Worm (Caenorhabditis elegans) whole organism, young adult: Measurements from ENCODE around the gene srx-42.

Source experiments
- C17E4.6 ChIP-seq: fragments of 200-800 bp; sonication (Bioruptor generic); IDR thresholded peaks from 2 replicates; pipeline ENCODE4 v1.3.6; 2022; ENCODE audit warnings: missing genetic modification reagents, missing genetic modification characterization, missing compliant biosample characterization
- K11D2.4 ChIP-seq: fragments of 200-800 bp; sonication (Bioruptor generic); IDR thresholded peaks from 2 replicates; pipeline ENCODE4 v1.3.6; 2022; ENCODE audit warnings: missing genetic modification reagents, missing genetic modification characterization, missing compliant biosample characterization
- K12H6.12 ChIP-seq: fragments of 200-800 bp; sonication (Bioruptor generic); optimal IDR thresholded peaks from 2 replicates; lab custom pipeline; 2018; ENCODE audit warnings: mild to moderate bottlenecking, missing genetic modification characterization, missing compliant biosample characterization
- attf-3 ChIP-seq: fragments of 200-800 bp; sonication (Bioruptor generic); conservative IDR thresholded peaks from 2 replicates; pipeline ENCODE4 v1.3.6; 2022; ENCODE audit warnings: missing genetic modification reagents, missing genetic modification characterization, missing compliant biosample characterization
- ceh-91 ChIP-seq: fragments of 200-800 bp; sonication (Bioruptor generic); IDR thresholded peaks from 2 replicates; pipeline ENCODE4 v1.3.6; 2022; ENCODE audit warnings: missing genetic modification reagents, missing genetic modification characterization, missing compliant biosample characterization
- dpl-1 ChIP-seq: fragments of 150-350 bp; optimal IDR thresholded peaks from 2 replicates; lab custom pipeline; 2014; ENCODE audit warnings: missing biosample characterization, missing genetic modification reagents, missing genetic modification characterization
- egl-18 ChIP-seq: fragments of 200-800 bp; sonication (Bioruptor generic); IDR thresholded peaks from 2 replicates; pipeline ENCODE4 v1.3.6; 2022; ENCODE audit warnings: missing genetic modification reagents, missing genetic modification characterization, missing compliant biosample characterization
- lin-35 ChIP-seq, 3 experiments: fragments of 150-350 bp in 2 of 3; sonication (generic microtip) in 1 of 3; optimal IDR thresholded peaks; 2 replicates each; lab custom pipeline; 2014 to 2018; ENCODE audit warnings: missing biosample characterization in 3 of 3, missing genetic modification characterization in 3 of 3, missing genetic modification reagents in 3 of 3
- mcd-1 ChIP-seq: fragments of 200-800 bp; sonication (Bioruptor generic); IDR thresholded peaks from 2 replicates; pipeline ENCODE4 v1.3.6; 2022; ENCODE audit warnings: missing genetic modification reagents, missing genetic modification characterization, missing compliant biosample characterization
- nfya-1 ChIP-seq: sonication (generic microtip); optimal IDR thresholded peaks from 2 replicates; lab custom pipeline; 2017; ENCODE audit warnings: antibody characterized with exemption, missing compliant biosample characterization, missing genetic modification characterization, borderline replicate concordance; ENCODE audit not compliant: insufficient read depth
- sdz-38 ChIP-seq: sonication (generic microtip); optimal IDR thresholded peaks from 2 replicates; lab custom pipeline; 2016; ENCODE audit warnings: missing genotype, missing genetic modification characterization, missing compliant biosample characterization
- sptf-2 ChIP-seq: fragments of 200-800 bp; sonication (Bioruptor generic); optimal IDR thresholded peaks from 2 replicates; lab custom pipeline; 2018; ENCODE audit warnings: mild to moderate bottlenecking, missing genetic modification characterization, missing compliant biosample characterization
- unc-130 ChIP-seq: sonication (generic microtip); optimal IDR thresholded peaks from 2 replicates; lab custom pipeline; 2016; ENCODE audit warnings: missing genetic modification reagents, missing genetic modification characterization, missing compliant biosample characterization

DNA sequence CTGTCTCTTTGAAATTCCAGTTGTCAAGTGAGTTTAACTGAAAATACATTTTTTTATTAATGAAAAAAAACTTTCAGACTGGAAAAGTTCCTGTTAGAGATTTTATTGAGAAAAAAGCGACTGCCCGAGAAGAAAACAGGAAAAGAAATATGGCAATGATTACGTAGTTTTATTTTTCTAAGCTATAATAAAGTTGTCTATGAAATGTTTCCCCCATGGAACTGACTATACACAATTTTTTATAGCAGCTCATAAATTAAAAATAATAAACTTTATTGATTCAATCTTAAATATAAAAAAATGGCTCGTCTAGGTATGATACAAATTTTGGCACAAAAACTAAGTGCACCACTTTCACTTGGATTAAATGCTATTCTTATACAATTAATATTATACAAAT lies 18.3 kb upstream of the srx-42 start, which contains the start of gene C06B3.1:
- TF ChIP-seq lin-35 (GFP tag; optimal IDR thresholded peaks at IDR 0.05; lab: Kevin White, UChicago) = no peak
- no peak for TF ChIP-seq egl-18 (GFP tag; lab: Robert Waterston, UW)
- no peak for TF ChIP-seq ceh-91 (GFP tag; lab: Robert Waterston, UW)
- no peak for TF ChIP-seq sptf-2 (GFP tag; lab: Kevin White, UChicago)
- TF ChIP-seq nfya-1 (tag; lab: Kevin White, UChicago) = no peak
- TF ChIP-seq unc-130 = no peak
- no peak for TF ChIP-seq mcd-1 (GFP tag; lab: Robert Waterston, UW)
- no peak for TF ChIP-seq sdz-38 (tag; lab: Kevin White, UChicago)
- TF ChIP-seq C17E4.6 (GFP tag; lab: Robert Waterston, UW) = no peak
- no peak for TF ChIP-seq dpl-1
- TF ChIP-seq K12H6.12 (tag; lab: Kevin White, UChicago) = no peak
- no peak for TF ChIP-seq K11D2.4 (GFP tag; lab: Robert Waterston, UW)
- no peak for TF ChIP-seq attf-3 (GFP tag; lab: Robert Waterston, UW)
